Fruit fly (Drosophila melanogaster) whole organism, adult: ENCODE data around the gene Srx.

Experiments used
- CG11617 ChIP-seq: fragments of 200-800 bp; sonication (Bioruptor generic); optimal IDR thresholded peaks from 2 replicates; lab custom pipeline; 2017; ENCODE audit warnings: mild to moderate bottlenecking, missing biosample characterization, missing genetic modification reagents, missing genetic modification characterization
- CG14711 ChIP-seq: fragments of 200-800 bp; sonication (Bioruptor generic); optimal IDR thresholded peaks from 2 replicates; lab custom pipeline; 2018; ENCODE audit warnings: missing biosample characterization, mild to moderate bottlenecking, missing genetic modification characterization, moderate library complexity
- CG1620 ChIP-seq: fragments of 200-800 bp; sonication (Bioruptor generic); optimal IDR thresholded peaks from 2 replicates; lab custom pipeline; 2016; ENCODE audit warnings: missing biosample characterization, missing genetic modification characterization
- CG5204 ChIP-seq: fragments of 200-800 bp; sonication (Bioruptor generic); optimal IDR thresholded peaks from 2 replicates; lab custom pipeline; 2016; ENCODE audit warnings: missing biosample characterization, missing genetic modification characterization
- CG7101 ChIP-seq: fragments of 200-800 bp; sonication (Bioruptor generic); optimal IDR thresholded peaks from 2 replicates; lab custom pipeline; 2018; ENCODE audit warnings: missing biosample characterization, mild to moderate bottlenecking, missing genetic modification characterization, moderate library complexity
- Hr96 ChIP-seq: fragments of 200-800 bp; sonication (Bioruptor generic); optimal IDR thresholded peaks from 2 replicates; lab custom pipeline; 2016; ENCODE audit warnings: missing biosample characterization, missing genetic modification characterization
- cnc ChIP-seq, 2 experiments: fragments of >200 bp; optimal IDR thresholded peaks; 2 replicates each; lab custom pipeline; 2017
- kay ChIP-seq: fragments of 200-800 bp; sonication (Bioruptor generic); peaks from one replicate; lab custom pipeline; 2016; ENCODE audit warnings: missing biosample characterization, missing genetic modification characterization, borderline replicate concordance
- pad ChIP-seq: fragments of 200-800 bp; sonication (Bioruptor generic); optimal IDR thresholded peaks from 3 replicates; lab custom pipeline; 2017; ENCODE audit warnings: missing biosample characterization, missing genetic modification characterization, mild to moderate bottlenecking, moderate library complexity, missing genetic modification reagents
- tj ChIP-seq: fragments of 200-800 bp; sonication (Bioruptor generic); optimal IDR thresholded peaks from 3 replicates; lab custom pipeline; 2017; ENCODE audit warnings: missing biosample characterization, mild to moderate bottlenecking, missing genetic modification characterization, moderate library complexity
- toe ChIP-seq: fragments of 200-800 bp; sonication (Bioruptor generic); optimal IDR thresholded peaks from 2 replicates; lab custom pipeline; 2016; ENCODE audit warnings: missing biosample characterization, missing genetic modification characterization

DNA sequence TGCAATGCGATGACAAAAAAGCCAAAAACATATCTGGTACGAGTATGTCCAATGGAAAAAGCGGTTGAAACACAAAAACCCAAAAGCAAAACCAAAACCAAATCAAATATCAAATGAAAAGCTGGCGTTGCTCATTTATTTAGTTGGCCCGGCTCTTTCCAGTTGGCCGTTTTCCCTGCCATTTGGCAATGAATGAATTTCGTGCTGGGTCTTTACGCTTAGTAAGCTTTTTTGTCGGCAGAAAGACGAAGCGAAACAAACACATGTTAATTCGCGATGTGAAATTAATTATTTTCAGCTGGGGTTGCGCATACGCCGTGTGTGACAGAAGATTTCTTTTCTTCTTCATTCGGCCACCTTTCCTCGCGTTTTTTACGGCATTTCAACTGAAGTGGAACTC is 22.0 kb upstream of the Srx start:
- no peak for TF ChIP-seq kay
- TF ChIP-seq CG1620 (GFP tag; lab: Kevin White, UChicago): no peak
- TF ChIP-seq CG11617: no peak
- TF ChIP-seq CG5204: no peak
- no peak for TF ChIP-seq Hr96 (GFP tag; lab: Kevin White, UChicago)
- TF ChIP-seq pad (GFP tag; lab: Kevin White, UChicago): no peak
- no peak for TF ChIP-seq CG14711
- TF ChIP-seq cnc (optimal IDR thresholded peaks at IDR 0.05; lab: Kevin White, UChicago): no peak
- TF ChIP-seq tj (GFP tag; lab: Kevin White, UChicago): peak; percentile 99
- TF ChIP-seq toe (GFP tag; lab: Kevin White, UChicago): no peak
- TF ChIP-seq CG7101 (tag; lab: Kevin White, UChicago): no peak
